Fruit fly (Drosophila melanogaster): ENCODE measurements around the gene CG3842.
A peak's percentile ranks its signal among the peaks of the same experiment; 100 is the strongest.

The CG3842 gene

dm6 chrX:6340593-6341068 is 3.1 kb downstream of the CG3842 start (continued):
- TF ChIP-seq CG11723 (GFP tag; optimal IDR thresholded peaks at IDR 0.05) (peak; percentile 79), cato (GFP tag; optimal IDR thresholded peaks at IDR 0.05; ENCODE audit: borderline replicate concordance) (no peak), insv (GFP tag; optimal IDR thresholded peaks at IDR 0.05) (peak in 1 of 2 experiments; percentile 49), CG11398 (GFP tag; optimal IDR thresholded peaks at IDR 0.05) (no peak), hkb (optimal IDR thresholded peaks at IDR 0.05) (no peak), hkb (GFP tag; IDR thresholded peaks at IDR 0.05) (peak; percentile 64; the same call in 1 of the 2 replicates), CG6854 (GFP tag; optimal IDR thresholded peaks at IDR 0.05) (peak; percentile 74), ssp (GFP tag; IDR thresholded peaks at IDR 0.05) (peak; percentile 28; the same call in 1 of the 2 replicates), CG7357 (GFP tag; IDR thresholded peaks at IDR 0.05) (0 out of 3 replicates have a peak, but pooled peaks have one; percentile 40), Pdp1 (GFP tag; optimal IDR thresholded peaks at IDR 0.05) (peak; percentile 7 to 56), Hr39 (optimal IDR thresholded peaks at IDR 0.05) (no peak), CG17912 (GFP tag; optimal IDR thresholded peaks at IDR 0.05) (no peak), GATAe (GFP tag; conservative IDR thresholded peaks at IDR 0.05) (no peak), CG4424 (GFP tag; optimal IDR thresholded peaks at IDR 0.05) (peak; percentile 68), CG3847 (GFP tag; IDR thresholded peaks at IDR 0.05) (no peak; the same call in 1 of the 2 replicates), CG14441 (GFP tag; IDR thresholded peaks at IDR 0.05) (peak; percentile 39; the same call in 1 of the 2 replicates), pita (GFP tag; optimal IDR thresholded peaks at IDR 0.05) (no peak), grau (tag; optimal IDR thresholded peaks at IDR 0.05) (peak; percentile 85), CG12104 (GFP tag; optimal IDR thresholded peaks at IDR 0.05) (peak; percentile 70), knrl (GFP tag; IDR thresholded peaks at IDR 0.05; ENCODE audit: partially characterized antibody) (no peak), CG10267 (tag; optimal IDR thresholded peaks at IDR 0.05) (peak; percentile 66), chinmo (GFP tag; IDR thresholded peaks at IDR 0.05; ENCODE audit: partially characterized antibody) (no peak), luna (GFP tag; optimal IDR thresholded peaks at IDR 0.05) (no peak), tgo (GFP tag; IDR thresholded peaks at IDR 0.05) (no peak; the same call in 2 of the 3 replicates), nmo (GFP tag; optimal IDR thresholded peaks at IDR 0.05) (peak; percentile 82), Xbp1 (GFP tag; optimal IDR thresholded peaks at IDR 0.05) (peak; percentile 56), CoRest (tag; optimal IDR thresholded peaks at IDR 0.05) (peak; percentile 87), CG10431 (GFP tag; optimal IDR thresholded peaks at IDR 0.05) (peak; percentile 61), exex (tag; optimal IDR thresholded peaks at IDR 0.05) (peak; percentile 40), E2f1 (GFP tag; IDR thresholded peaks at IDR 0.05) (peak; percentile 26; the same call in 1 of the 2 replicates), otp (GFP tag; IDR thresholded peaks at IDR 0.05) (no peak), CG11093 (GFP tag; IDR thresholded peaks at IDR 0.05) (no peak), pb (GFP tag; optimal IDR thresholded peaks at IDR 0.05) (no peak), row (GFP tag; IDR thresholded peaks at IDR 0.05) (peak; percentile 69; the same call in 2 of the 3 replicates), CG10147 (GFP tag; optimal IDR thresholded peaks at IDR 0.05) (peak; percentile 91), Asciz (GFP tag; optimal IDR thresholded peaks at IDR 0.05) (peak; percentile 70), CG8388 (GFP tag; optimal IDR thresholded peaks at IDR 0.05) (peak; percentile 61), fu2 (GFP tag; optimal IDR thresholded peaks at IDR 0.05) (no peak), CG18262 (tag; optimal IDR thresholded peaks at IDR 0.05) (peak; percentile 82), croc (GFP tag; conservative IDR thresholded peaks at IDR 0.05) (peak; percentile 35; the same call in 1 of the 3 replicates), Mad (GFP tag; optimal IDR thresholded peaks at IDR 0.05) (no peak), CG8944 (GFP tag; optimal IDR thresholded peaks at IDR 0.05) (no peak), CG11247 (GFP tag; IDR thresholded peaks at IDR 0.05) (no peak), CG9609 (GFP tag; optimal IDR thresholded peaks at IDR 0.05) (no peak), CG7556 (GFP tag; optimal IDR thresholded peaks at IDR 0.05) (peak; percentile 88), D19B (GFP tag; optimal IDR thresholded peaks at IDR 0.05) (peak; percentile 71), NC2β (GFP tag; optimal IDR thresholded peaks at IDR 0.05) (no peak), CG9817 (tag; optimal IDR thresholded peaks at IDR 0.05) (peak; percentile 54), CG17359 (tag; optimal IDR thresholded peaks at IDR 0.05) (peak; percentile 68), trh (GFP tag; optimal IDR thresholded peaks at IDR 0.05) (no peak), CG13296 (GFP tag; optimal IDR thresholded peaks at IDR 0.05) (peak; percentile 83)

Measured in whole organism, embryonic.